2 fruit fly cellular contexts compared by ENCODE assay signal in the genomic region with DNA sequence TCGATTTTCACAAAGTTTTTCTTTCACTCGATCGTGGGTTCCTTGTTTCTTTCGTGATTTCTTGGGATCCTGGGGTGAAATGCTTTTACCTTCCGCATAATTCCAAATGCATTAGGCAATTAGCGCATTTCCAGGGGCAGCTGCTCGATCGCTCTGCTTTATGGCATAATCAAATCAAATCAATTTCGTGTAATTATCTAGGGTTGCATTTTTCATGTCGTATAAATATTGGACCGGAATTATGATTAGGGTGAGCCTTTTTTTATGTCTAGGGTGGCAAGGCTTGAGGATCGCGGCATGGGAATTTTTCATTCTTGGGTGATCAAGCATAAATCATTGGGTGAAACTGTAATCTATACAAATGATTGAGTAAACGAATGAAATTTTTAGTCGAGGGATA.
TF ChIP-seq lines count a peak whose summit lies in the region.

No protein-coding gene starts in this region.

- no peak for TF ChIP-seq CTCF in whole organism, embryonic (GFP tag; optimal IDR thresholded peaks at IDR 0.05; lab: Kevin White, UChicago)

TF ChIP-seq in whole organism, embryonic, 481 proteins besides CTCF, POLR2A, EP300 and RAD21:
- TF ChIP-seq pros (GFP tag; optimal IDR thresholded peaks at IDR 0.05; lab: Kevin White, UChicago) (peak; percentile 66), sisA (GFP tag; IDR thresholded peaks at IDR 0.05; lab: Robert Waterston, UW) (no peak)

TF ChIP-seq in whole organism, pupa, 21 proteins besides CTCF, POLR2A, EP300 and RAD21:
- TF ChIP-seq D1 (tag; optimal IDR thresholded peaks at IDR 0.05; lab: Kevin White, UChicago) (no peak), Pif1B (GFP tag; optimal IDR thresholded peaks at IDR 0.05; lab: Kevin White, UChicago) (no peak), CG8159 (tag; optimal IDR thresholded peaks at IDR 0.05; lab: Kevin White, UChicago) (peak; percentile 61), CG34367 (tag; optimal IDR thresholded peaks at IDR 0.05; lab: Kevin White, UChicago) (no peak), rn (GFP tag; IDR thresholded peaks at IDR 0.05; lab: Robert Waterston, UW) (no peak)
